Worm (Caenorhabditis elegans): Measurements from ENCODE around the gene phat-3.

DNA sequence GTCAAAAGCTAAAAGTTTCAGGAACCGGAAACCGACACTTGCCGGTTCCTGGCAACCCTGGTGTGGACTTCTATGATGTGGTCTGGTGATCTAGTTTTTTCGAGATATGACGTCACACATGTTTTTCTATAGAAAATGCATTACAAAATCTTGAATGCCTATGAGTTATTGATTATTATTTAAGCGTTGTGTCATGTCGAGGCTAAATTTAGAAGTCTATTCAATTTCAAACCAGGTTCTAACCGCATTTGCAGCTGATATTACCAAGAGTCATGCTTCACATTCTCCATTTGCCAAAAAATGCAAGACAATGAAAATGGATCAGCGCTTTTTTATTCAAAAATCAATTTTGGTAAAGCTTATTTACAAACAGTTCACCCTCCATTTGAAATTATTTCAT is 24.5 kb upstream of the phat-3 start, which contains the start of gene K09D9.3:
- TF ChIP-seq zag-1 (tag; optimal IDR thresholded peaks at IDR 0.05), result no peak
- no peak for TF ChIP-seq nhr-237 (tag; optimal IDR thresholded peaks at IDR 0.05)
- no peak for TF ChIP-seq unc-130 (GFP tag; optimal IDR thresholded peaks at IDR 0.05)
- no peak for TF ChIP-seq lin-13 (GFP tag; optimal IDR thresholded peaks at IDR 0.05)
